Worm (Caenorhabditis elegans): Measurements from ENCODE around the gene T12D8.5.

T12D8.5 gene

DNA sequence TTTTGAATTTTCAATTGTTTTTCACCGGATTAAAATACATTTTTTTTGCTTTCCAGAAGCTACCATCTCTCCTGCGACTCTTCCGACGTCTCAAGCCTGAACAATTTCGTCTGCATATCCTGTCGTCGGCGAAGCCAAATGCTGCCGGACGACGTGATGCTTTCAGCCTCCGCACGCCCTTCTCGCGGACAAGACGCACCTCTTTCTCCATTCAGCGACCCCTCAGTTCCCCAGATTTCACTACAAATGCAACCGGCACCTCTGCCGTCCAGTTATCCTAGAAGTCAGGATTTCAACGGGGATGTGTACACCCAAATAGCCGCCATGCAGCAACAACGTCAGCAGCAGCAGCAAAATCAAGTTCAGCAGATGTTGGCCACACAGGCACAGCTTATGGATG is 17.7 kb upstream of the T12D8.5 start:
- TF ChIP-seq egrh-3 (GFP tag; IDR thresholded peaks at IDR 0.05) (no peak), zfh-2 (GFP tag; conservative IDR thresholded peaks at IDR 0.05) (peak; percentile 59)

DNA sequence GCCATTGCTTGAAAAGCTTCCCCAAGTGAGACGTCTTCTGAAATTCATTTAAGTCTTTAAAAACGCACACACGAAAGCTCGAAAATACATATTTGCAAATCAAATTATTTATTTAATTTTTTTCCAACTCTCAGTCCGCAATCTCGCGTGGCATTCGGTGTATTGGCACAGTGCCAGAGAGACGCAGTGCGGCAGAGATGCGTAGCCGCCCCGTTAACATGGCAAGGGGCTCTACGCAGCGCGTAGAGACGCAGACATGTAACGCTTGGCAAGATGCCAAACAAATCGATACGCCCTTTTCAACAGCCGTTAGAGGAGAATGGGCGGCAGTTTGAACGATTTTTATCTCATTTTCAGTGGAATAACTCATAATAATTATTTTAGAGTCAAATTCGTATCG is 16.9 kb upstream of the T12D8.5 start, which contains the start of the genes drr-2 and set-16:
Gene drr-2 (minus strand): TSS at position 37 of the 400 bp plus-strand sequence.
Gene set-16 (plus strand): TSS at position 383 of the 400 bp plus-strand sequence.
- TF ChIP-seq Y67H2A.10 (GFP tag; conservative IDR thresholded peaks at IDR 0.05) (peak; percentile 90), ceh-79 (tag; optimal IDR thresholded peaks at IDR 0.05) (peak; percentile 96), ceh-91 (GFP tag; IDR thresholded peaks at IDR 0.05) (peak; percentile 98), repo-1 (tag; optimal IDR thresholded peaks at IDR 0.05) (peak; percentile 99), attf-5 (GFP tag; optimal IDR thresholded peaks at IDR 0.05) (peak; percentile 100), lin-26 (GFP tag; IDR thresholded peaks at IDR 0.05) (peak; percentile 93), hrde-1 (tag; optimal IDR thresholded peaks at IDR 0.05; ENCODE audit: borderline replicate concordance) (peak; percentile 91), hmg-20 (GFP tag; IDR thresholded peaks at IDR 0.05) (peak; percentile 90), snpc-1.3 (tag; optimal IDR thresholded peaks at IDR 0.05; ENCODE audit: insufficient read depth) (peak; percentile 94), unc-130 (GFP tag; optimal IDR thresholded peaks at IDR 0.05) (peak; percentile 96), ztf-22 (GFP tag; optimal IDR thresholded peaks at IDR 0.05) (peak; percentile 94), Y53G8AR.9 (GFP tag; conservative IDR thresholded peaks at IDR 0.05) (peak; percentile 100), rpc-1 (optimal IDR thresholded peaks at IDR 0.05) (peak; percentile 19), rpc-1 (tag; optimal IDR thresholded peaks at IDR 0.05) (peak; percentile 14), B0035.1 (tag; optimal IDR thresholded peaks at IDR 0.05) (peak; percentile 91), snpc-4 (GFP tag; optimal IDR thresholded peaks at IDR 0.05) (peak; percentile 63), snpc-4 (tag; optimal IDR thresholded peaks at IDR 0.05) (peak; percentile 83 to 94 (median 86)), bed-1 (GFP tag; IDR thresholded peaks at IDR 0.05) (peak; percentile 70; the same call in 1 of the 2 replicates), K12H6.12 (tag; optimal IDR thresholded peaks at IDR 0.05) (peak; percentile 99), nfya-1 (tag; optimal IDR thresholded peaks at IDR 0.05; ENCODE audit: borderline replicate concordance, insufficient read depth) (no peak), nhr-80 (tag; optimal IDR thresholded peaks at IDR 0.05) (peak; percentile 85), madf-8 (GFP tag; conservative IDR thresholded peaks at IDR 0.05) (peak; percentile 88), hlh-26 (GFP tag; conservative IDR thresholded peaks at IDR 0.05) (no peak), tbp1 (GFP tag; optimal IDR thresholded peaks at IDR 0.05) (peak; percentile 82), lag-1 (GFP tag; IDR thresholded peaks at IDR 0.05) (0 out of 2 replicates have a peak, but pooled peaks have one; percentile 76), tlf-1 (GFP tag; optimal IDR thresholded peaks at IDR 0.05) (peak; percentile 100), pbrm-1 (GFP tag; IDR thresholded peaks at IDR 0.05) (peak; percentile 100), egl-18 (GFP tag; IDR thresholded peaks at IDR 0.05) (peak; percentile 93), chd-7 (tag; optimal IDR thresholded peaks at IDR 0.05) (peak; percentile 98), aptf-2 (GFP tag; conservative IDR thresholded peaks at IDR 0.05) (0 out of 2 replicates have a peak, but pooled peaks have one; percentile 14), C17E4.6 (GFP tag; IDR thresholded peaks at IDR 0.05) (peak; percentile 98), ceh-100 (GFP tag; IDR thresholded peaks at IDR 0.05) (peak; percentile 90), ceh-40 (GFP tag; IDR thresholded peaks at IDR 0.05) (no peak), gei-17 (GFP tag; optimal IDR thresholded peaks at IDR 0.05) (peak; percentile 93), F10E7.11 (tag; optimal IDR thresholded peaks at IDR 0.05) (peak; percentile 58), ztf-26 (tag; optimal IDR thresholded peaks at IDR 0.05) (peak; percentile 99), nfya-2 (GFP tag; IDR thresholded peaks at IDR 0.05) (peak; percentile 91; the same call in 1 of the 2 replicates), aptf-3 (GFP tag; IDR thresholded peaks at IDR 0.05) (no peak), B0019.2 (GFP tag; conservative IDR thresholded peaks at IDR 0.05) (peak; percentile 94), die-1 (tag; optimal IDR thresholded peaks at IDR 0.05) (peak; percentile 81), F49E8.2 (tag; optimal IDR thresholded peaks at IDR 0.05; ENCODE audit: insufficient read depth) (peak; percentile 98), him-1 (tag; optimal IDR thresholded peaks at IDR 0.05) (peak; percentile 56), zim-3 (tag; optimal IDR thresholded peaks at IDR 0.05) (peak; percentile 98), lsl-1 (GFP tag; optimal IDR thresholded peaks at IDR 0.05) (peak; percentile 94), K11D2.4 (GFP tag; IDR thresholded peaks at IDR 0.05) (peak; percentile 98)
